Fruit fly (Drosophila melanogaster) whole organism, embryonic: Measurements from ENCODE around the gene CG16710.

Source experiments
- MTF-1 ChIP-seq: fragments of 200-800 bp; sonication (Bioruptor generic); optimal IDR thresholded peaks from 2 replicates; lab custom pipeline; 2018; ENCODE audit warnings: missing biosample characterization, mild to moderate bottlenecking, missing genetic modification characterization, borderline replicate concordance
- tap ChIP-seq: fragments of 200-800 bp; optimal IDR thresholded peaks from 3 replicates; lab custom pipeline; 2019; ENCODE audit warnings: missing biosample characterization, mild to moderate bottlenecking, missing genetic modification characterization, moderate library complexity
- unpg ChIP-seq: fragments of 200-800 bp; sonication (Bioruptor generic); optimal IDR thresholded peaks from 3 replicates; lab custom pipeline; 2018; ENCODE audit warnings: missing biosample characterization, mild to moderate bottlenecking, missing genetic modification characterization, moderate library complexity

DNA sequence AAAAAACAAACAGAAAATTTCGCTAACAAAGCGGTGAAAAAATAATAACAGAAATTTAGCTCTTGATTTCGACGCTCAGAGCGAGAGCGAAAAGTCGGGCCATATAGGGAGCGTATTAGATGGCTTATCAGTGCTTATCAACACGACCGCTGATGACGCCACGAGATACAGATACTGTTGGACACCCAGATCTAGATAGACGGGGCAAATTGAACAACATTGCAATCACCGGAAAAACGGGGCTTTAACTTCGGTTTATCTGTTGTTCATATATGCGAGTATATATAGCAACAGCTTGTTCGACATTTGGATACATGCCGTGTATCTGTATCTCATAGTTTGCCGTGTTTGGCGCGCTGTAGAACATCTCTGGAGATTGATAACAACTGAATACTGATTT is 13.7 kb upstream of the CG16710 start:
- TF ChIP-seq unpg (GFP tag; lab: Kevin White, UChicago) (no peak), tap (no peak), MTF-1 (no peak)
